Worm (Caenorhabditis elegans): ENCODE results near the gene C50B8.4.

DNA sequence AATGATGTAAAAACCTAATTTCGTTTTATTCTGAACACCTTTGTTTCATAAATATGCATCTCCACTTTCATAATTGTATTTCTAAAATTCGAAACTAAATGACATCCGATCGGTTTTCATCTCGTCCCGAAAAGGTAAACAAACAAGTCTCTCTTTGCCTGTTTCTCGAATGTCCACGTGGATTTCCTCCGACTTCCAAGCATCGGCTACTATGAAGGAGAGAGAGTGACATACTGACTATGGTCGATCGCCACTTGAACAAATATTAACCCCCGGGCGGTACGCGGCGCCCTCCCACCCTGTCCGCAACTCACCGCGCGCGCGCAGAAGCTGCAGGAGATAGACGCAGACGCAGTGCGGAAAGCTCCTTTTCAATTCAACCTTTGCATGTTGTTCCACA lies 4.1 kb downstream of the C50B8.4 start:
- no peak for TF ChIP-seq ces-1 (GFP tag; optimal IDR thresholded peaks at IDR 0.05)
- TF ChIP-seq lin-13 (GFP tag; optimal IDR thresholded peaks at IDR 0.05) = no peak
- no peak for TF ChIP-seq fos-1 (tag; optimal IDR thresholded peaks at IDR 0.05)
- TF ChIP-seq unc-86 (tag; optimal IDR thresholded peaks at IDR 0.05) = no peak
- TF ChIP-seq elt-2 (tag; optimal IDR thresholded peaks at IDR 0.05) = no peak
- no peak for TF ChIP-seq egl-27 (tag; optimal IDR thresholded peaks at IDR 0.05)
- no peak for TF ChIP-seq lin-39 (tag; optimal IDR thresholded peaks at IDR 0.05)

All from whole organism, L1 larva.